Worm (Caenorhabditis elegans): Measurements from ENCODE around the gene ttc-37.

DNA sequence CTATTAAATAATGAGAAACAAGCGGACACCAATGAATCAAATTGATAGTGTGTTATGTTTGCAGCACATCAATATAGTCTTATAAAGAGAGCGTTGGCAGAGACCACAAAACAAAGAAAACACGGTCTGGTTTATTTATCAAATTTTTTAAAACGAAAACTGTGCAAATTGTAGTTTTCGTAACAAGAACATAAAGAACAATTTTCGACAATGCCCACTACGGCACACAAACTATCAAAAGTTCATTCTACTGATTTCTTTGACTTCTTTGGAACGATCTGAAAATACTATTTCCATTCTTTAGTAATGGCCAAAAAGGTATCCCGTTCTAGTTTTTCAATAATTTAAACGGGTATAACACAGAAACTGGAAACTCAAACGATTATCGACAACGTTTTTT, 32.8 kb downstream of the ttc-37 start, which contains the start of gene cest-35.2:
- TF ChIP-seq nhr-11 (tag; optimal IDR thresholded peaks at IDR 0.05) (no peak), jun-1 (tag; optimal IDR thresholded peaks at IDR 0.05) (no peak), fkh-10 (GFP tag; optimal IDR thresholded peaks at IDR 0.05) (no peak), zip-2 (tag; optimal IDR thresholded peaks at IDR 0.05) (no peak), unc-62 (GFP tag; optimal IDR thresholded peaks at IDR 0.05 in 1 of 2) (no peak), unc-62 (tag; optimal IDR thresholded peaks at IDR 0.05) (no peak), dmd-9 (GFP tag; IDR thresholded peaks at IDR 0.05) (no peak), mep-1 (tag; optimal IDR thresholded peaks at IDR 0.05) (no peak), lin-29 (GFP tag; IDR thresholded peaks at IDR 0.05) (no peak), lin-13 (GFP tag; optimal IDR thresholded peaks at IDR 0.05) (no peak), skn-1 (tag; optimal IDR thresholded peaks at IDR 0.05) (no peak)

Measured in whole organism, L4 larva.